Fruit fly (Drosophila melanogaster): ENCODE measurements around the gene CG33306.

The CG33306 gene

DNA sequence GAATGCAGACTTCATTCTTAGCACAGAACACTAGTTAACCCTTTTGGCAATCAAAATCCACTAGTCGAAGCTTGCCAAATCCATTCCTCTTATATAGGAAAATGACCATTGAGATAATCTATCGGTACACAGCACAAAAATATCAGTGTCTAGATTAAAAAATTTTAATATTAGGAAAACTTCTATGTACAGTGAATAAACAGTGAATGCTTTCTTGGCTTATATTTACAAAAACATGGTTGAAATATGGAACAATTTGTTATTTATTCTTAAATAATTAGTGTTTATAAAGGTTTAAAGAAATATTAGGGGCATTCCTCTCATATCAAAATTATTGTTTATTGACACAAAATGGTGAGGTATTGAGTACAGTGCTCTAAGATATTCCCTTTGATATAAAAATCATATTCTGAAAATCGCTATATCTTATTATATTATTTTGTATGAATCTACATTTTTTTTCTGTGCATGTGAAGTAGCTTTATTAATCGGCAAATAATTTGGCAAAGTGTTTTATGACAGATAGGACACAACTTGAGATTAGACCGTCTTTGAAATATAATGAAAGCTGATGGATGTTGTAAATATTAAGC, at the start of gene CG33306:
Gene CG33306 (minus strand): TSS at position 51 of the 593 bp plus-strand sequence.
- no peak for TF ChIP-seq CG17801 (GFP tag; optimal IDR thresholded peaks at IDR 0.05; ENCODE audit: partially characterized antibody)

DNA sequence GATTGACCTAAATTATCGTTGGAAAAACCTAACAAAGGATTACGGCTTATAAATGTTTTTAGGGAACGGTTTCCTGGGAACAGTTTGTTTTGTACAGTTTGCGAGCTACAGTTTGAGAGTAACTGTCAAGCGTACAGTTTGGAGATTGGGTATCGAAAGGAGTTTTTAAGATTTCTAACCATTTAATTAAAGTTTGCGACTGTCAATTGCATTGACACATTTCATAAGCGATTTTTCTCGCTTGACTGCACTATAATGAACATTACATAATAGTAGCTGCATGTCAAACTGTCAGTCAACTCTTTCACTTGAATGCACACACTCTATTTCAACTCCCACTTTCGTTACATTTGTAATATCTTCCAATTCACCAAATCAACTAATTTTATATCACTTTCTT, 49.3 kb upstream of the CG33306 start:
- TF ChIP-seq CG17801 (GFP tag; optimal IDR thresholded peaks at IDR 0.05; ENCODE audit: partially characterized antibody): no peak

DNA sequence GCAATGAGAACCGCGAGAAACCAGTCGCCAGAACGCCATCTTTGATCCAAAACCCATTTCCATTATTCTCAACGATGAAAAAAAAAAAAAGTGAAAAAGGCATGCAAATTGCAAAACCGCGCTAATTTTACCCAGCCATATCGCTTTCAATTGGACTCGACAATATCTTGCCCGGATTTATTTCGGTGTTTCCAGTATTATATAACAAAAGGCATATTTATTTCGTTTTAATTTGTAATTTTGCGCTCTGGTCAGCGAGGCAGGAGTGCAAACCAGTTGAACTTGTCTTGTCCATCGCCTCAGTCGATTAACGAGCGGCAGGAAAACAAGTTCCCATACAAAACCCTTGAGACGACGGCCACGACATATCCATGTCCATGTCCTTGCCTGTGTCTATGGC, 46.4 kb upstream of the CG33306 start:
- TF ChIP-seq CG17801 (GFP tag; optimal IDR thresholded peaks at IDR 0.05; ENCODE audit: partially characterized antibody): no peak

DNA sequence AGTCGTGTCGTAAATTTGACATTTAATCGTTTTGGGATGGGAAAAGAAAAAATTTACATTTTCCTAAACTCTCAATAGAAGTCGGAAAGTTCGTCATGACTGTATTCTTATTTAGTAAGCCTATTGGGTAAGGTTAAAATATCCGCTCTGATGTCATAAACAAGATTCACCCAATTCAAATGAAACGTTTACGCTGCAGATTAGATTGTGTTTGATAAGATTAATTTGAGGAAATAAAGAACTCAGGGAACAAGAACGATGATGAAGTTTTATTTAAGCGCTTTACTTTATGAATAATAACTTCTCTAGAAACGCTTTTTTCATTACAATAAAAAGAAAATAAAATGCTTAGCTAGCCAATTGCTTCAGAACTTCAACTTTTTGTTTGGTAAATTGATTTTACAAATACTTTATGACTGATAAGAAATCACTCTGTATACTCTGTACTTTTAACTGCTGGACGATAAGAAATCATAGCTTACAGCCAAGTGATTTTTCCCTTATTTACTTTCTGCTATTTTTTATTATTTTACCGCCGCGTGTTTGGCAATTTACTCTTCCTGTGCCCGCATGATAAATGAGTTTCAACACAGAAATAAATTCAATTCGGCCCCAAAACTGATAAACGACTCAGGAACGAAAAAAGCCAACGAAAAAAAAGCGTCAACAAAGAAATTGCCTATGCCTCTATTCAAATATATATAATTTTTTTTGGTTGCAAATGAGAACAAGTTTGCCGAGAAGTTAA, 43.0 kb upstream of the CG33306 start:
- TF ChIP-seq CG17801 (GFP tag; optimal IDR thresholded peaks at IDR 0.05; ENCODE audit: partially characterized antibody): no peak

DNA sequence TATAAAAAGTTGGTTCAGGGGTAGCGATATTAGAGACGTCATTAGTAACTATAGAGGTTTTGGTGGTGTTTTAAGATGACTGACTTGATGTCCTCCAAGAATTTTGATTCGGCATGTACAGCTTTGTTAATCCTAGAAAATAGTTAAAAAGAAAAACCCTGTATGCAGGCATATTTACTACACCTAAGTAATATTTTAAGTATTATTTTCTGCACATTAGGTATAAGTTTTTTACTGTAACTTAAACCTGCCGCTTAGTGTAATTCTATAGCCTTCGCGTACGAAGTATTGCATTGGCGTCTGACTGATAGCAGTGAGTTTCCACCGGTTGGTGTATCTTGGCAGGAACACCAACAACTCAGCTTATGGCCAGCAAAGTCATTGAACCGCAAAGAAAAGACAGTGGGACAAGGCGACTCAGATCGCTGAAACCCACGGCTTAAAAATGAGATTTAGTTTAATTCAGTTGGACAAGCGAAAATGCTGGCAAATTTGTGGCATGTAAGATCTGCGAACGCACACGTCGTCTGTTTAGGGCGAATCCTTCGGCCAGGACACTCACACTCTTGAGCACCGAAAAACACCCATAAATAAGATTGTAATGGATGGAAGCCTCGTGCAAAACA, 41.2 kb upstream of the CG33306 start:
- TF ChIP-seq CG17801 (GFP tag; optimal IDR thresholded peaks at IDR 0.05; ENCODE audit: partially characterized antibody): no peak

DNA sequence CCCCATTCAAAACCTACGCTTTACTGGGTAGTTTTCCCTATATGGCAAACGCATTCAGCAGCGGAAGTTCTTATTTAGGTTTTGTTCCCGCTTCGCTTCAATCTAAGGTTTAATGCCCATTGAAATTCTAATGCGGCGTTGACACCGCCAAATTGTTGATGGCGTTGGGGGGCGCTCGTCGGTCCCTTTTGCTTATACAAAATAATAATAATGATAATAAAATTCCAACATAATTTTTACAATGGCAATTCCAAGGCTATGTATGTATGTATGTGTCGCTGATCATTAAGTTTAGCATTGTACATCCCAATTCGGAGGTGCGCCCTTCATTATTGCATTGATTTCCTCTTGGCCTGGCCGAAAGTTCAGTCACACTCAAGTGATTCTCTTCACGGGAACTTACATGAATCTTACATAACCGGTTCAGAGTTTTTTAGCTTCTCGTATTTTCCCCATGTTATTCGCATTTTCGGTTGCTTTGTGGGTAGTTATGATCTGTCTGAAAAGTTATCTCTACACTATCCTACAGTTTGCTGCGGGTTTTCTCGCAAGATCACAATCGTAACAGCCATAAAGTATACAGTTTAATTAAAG, 40.6 kb upstream of the CG33306 start:
- no peak for TF ChIP-seq CG17801 (GFP tag; optimal IDR thresholded peaks at IDR 0.05; ENCODE audit: partially characterized antibody)

DNA sequence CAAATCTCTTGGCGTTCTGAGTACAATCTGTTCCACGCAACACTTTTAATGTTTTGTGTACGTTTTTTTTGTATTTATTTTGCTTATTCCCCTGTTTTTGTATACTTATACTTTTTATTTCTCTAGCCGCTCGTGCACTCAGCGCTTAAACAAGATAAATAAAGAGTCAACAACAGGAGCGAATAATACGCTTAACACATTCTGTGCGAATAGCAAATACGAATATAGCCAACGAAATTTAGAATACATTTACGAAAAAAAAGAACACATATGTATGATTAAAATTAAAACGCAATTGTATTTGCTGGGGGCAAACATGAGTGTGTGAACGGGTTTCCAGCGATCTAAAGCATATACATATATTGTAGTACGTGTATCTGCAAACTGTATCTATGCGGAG, 38.4 kb upstream of the CG33306 start:
- TF ChIP-seq CG17801 (GFP tag; optimal IDR thresholded peaks at IDR 0.05; ENCODE audit: partially characterized antibody): no peak

DNA sequence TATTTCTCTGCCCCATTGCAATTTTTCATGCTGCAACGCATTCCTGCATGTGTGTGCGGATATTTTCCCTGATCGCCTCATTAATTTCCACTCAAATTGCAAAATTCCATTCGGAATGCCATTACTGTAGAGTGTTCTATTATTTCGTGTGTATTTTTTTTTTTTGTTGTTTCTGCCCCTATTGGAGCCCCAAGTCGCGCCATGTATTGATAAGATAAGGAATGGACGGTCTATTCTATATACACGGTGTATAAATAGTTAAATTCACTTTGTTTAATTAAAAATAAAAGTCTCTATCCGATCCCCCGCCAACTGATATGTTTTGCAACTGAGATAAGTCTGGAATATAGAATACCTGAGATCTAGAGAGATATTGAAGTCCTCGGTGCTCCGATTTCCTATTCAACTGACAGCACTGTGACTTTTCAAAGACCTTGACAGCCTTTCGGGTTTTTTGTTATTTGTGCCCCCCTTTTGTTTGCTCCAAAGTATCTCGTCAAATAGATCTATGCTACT, 37.9 kb upstream of the CG33306 start:
- no peak for TF ChIP-seq CG17801 (GFP tag; optimal IDR thresholded peaks at IDR 0.05; ENCODE audit: partially characterized antibody)

DNA sequence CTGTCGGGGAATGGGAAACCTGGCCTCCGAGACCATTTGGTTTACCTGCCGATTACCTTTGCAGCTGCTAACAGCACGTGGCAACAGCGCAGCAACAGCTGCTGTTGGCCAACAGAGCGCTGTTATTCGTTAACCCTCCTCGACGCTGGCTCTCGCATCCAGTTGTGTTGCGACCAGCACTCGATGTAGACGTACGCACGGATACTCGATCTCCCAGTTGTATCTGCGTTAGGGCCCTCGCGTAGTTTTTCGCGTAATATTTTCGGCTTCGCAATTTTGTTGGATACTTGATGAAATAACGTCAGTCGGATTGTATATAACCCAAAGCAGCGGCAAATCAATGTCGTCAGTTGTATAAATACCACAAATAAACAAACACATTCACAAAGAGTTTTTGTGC, 35.3 kb upstream of the CG33306 start:
- TF ChIP-seq CG17801 (GFP tag; optimal IDR thresholded peaks at IDR 0.05; ENCODE audit: partially characterized antibody): peak; percentile 54

DNA sequence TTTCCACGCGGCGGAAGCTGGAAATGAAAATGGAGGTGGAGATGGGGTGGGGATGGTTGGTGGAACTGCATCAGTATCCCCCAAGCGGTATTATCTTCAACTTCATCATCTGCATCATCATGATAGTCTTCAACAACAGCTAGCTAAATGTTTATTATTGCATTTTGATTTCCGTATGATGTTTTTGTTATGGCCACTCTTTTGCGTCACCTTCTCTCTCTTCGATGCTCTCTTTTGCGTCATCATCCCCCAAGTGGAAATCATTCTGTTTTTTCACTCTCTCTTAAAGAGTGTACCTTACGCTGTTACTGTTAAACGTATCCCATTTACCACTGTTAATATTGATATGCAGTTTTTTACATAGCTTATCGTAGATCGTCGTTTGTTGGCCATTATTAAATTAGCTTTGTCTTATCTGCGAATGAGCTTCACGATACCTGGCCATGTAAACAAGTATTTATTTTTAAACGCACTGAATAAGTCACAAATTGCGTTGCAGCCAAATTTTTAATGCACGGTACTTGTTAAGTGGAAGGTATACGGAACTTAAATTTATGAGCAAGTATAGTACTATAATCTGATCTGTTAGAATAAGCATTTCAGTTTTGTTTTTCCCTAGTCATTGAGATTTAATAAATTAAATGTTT, 34.5 kb upstream of the CG33306 start:
- TF ChIP-seq CG17801 (GFP tag; optimal IDR thresholded peaks at IDR 0.05; ENCODE audit: partially characterized antibody): no peak

DNA sequence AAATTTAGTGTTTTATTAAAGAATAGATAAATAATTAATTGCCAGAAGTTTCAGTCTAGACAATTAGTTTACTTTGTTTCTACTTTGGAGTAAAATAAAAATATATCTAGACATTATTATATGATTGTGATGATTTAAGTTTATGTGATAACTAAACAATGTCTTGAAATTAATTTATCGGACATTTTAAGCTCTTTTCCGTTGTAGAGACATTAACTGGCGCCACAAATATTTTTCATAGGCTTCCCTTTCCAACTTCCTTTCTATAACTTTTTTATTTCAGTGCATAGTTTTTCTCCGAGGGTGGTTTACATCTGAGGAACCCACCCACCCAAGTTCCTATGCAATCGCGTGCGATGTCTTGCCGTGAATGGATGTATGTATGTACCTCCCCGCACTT, 33.2 kb upstream of the CG33306 start:
- TF ChIP-seq CG17801 (GFP tag; optimal IDR thresholded peaks at IDR 0.05; ENCODE audit: partially characterized antibody): no peak

DNA sequence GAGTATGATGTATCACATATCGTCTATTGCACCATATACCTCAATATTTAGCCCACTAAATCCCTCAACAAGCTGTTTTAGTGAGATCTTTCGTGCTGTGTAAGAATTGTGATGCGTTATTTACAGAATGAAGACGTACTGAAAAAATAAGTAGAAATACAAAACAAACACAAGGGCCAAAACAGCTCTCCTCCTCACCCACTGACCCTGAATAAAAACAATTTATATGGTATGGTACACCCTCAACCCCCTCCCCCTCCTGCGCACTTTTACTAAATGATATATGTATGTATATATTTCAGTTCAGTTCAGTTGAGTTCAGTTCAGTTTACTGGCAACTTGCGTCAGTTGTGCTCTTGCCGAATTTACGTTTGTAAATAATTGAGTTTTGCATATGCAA, 29.6 kb upstream of the CG33306 start:
- TF ChIP-seq CG17801 (GFP tag; optimal IDR thresholded peaks at IDR 0.05; ENCODE audit: partially characterized antibody): no peak

DNA sequence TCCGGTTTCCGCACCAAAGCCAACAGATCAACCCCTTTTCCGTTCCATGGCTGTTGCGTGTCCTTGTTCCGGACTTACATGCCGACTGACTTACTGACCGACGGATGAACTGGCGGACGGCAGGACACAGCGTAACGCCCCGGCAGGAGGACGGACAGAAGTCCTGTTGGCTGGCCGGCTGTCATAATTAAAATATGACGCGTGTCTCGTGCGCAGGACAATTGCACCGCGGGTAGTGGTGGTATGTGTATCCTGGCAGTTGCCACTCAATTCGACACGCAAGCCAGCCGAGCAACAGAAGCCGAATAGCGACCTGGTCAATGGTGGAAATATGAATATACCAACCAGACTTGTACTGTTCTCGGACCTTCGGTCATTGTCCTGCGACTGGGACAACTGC, 25.9 kb upstream of the CG33306 start:
- no peak for TF ChIP-seq CG17801 (GFP tag; optimal IDR thresholded peaks at IDR 0.05; ENCODE audit: partially characterized antibody)

DNA sequence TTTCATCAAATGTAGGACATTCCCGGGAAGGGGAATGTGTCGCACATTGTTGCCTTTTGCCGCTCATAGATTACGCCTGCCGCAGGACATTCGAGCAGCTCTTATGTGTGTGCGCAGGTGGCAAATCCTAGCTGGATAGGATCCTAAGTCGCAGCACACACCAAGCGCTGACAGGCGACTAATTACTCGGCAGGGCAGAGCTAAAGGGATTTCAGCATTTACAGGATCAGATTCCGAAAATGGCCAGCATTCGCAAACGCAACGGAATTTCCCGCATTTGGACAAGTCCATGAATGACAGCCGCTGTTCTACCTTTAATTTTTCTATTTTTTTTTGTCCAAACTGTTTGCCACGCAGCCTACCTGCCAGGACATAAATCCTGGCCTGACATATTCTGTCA, 24.1 kb upstream of the CG33306 start:
- TF ChIP-seq CG17801 (GFP tag; optimal IDR thresholded peaks at IDR 0.05; ENCODE audit: partially characterized antibody): no peak

DNA sequence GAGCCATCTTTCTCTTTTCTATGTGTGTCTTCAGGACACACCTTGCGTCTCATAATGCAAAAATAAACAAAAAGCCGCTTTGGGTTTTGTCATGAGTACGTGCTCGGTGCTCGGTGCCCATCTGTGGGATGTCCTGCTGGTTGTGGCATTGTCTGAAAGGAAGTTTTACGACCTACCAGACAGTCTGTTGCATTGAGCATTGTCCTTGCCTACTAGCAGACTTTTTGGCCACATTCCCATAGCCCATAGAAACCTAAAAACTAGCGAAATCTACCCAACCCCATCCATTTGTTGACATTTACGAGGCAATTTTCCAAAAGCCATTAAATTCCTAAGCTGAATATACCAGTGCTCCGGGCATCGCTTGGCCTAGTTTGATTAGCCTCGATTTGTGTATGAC, 7.6 kb upstream of the CG33306 start:
- TF ChIP-seq CG17801 (GFP tag; optimal IDR thresholded peaks at IDR 0.05; ENCODE audit: partially characterized antibody): no peak

Measured in ovary, adult (tissue).